Fruit fly (Drosophila melanogaster): ENCODE results near the gene CG14435.
A peak's percentile ranks its signal among the peaks of the same experiment; 100 is the strongest.

CG14435 gene

dm6 chrX:6824203-6824602, 19.5 kb downstream of the CG14435 start, which contains the start of gene nonC:
Gene nonC, plus strand, starts transcription at chrX:6824496.
- no peak for TF ChIP-seq tin (GFP tag; optimal IDR thresholded peaks at IDR 0.05)
- peak; percentile 4 for TF ChIP-seq CG17802 (tag; optimal IDR thresholded peaks at IDR 0.05)
- no peak for TF ChIP-seq Hr39 (optimal IDR thresholded peaks at IDR 0.05)
- TF ChIP-seq dmrt99B (tag; optimal IDR thresholded peaks at IDR 0.05), result no peak
- peak; percentile 65 for TF ChIP-seq ato (GFP tag; IDR thresholded peaks at IDR 0.05; ENCODE audit: partially characterized antibody)
- TF ChIP-seq Sry-δ (GFP tag; optimal IDR thresholded peaks at IDR 0.05), result peak; percentile 81
- peak; percentile 28 for TF ChIP-seq YL-1 (GFP tag; optimal IDR thresholded peaks at IDR 0.05)
- TF ChIP-seq MTF-1 (GFP tag; optimal IDR thresholded peaks at IDR 0.05; ENCODE audit: borderline replicate concordance), result no peak
- no peak for TF ChIP-seq schlank (tag; optimal IDR thresholded peaks at IDR 0.05)
- no peak for TF ChIP-seq ab (GFP tag; optimal IDR thresholded peaks at IDR 0.05)
- peak; percentile 72; the same call in 2 of the 4 replicates for TF ChIP-seq chinmo (GFP tag; IDR thresholded peaks at IDR 0.05; ENCODE audit: partially characterized antibody)
- no peak for TF ChIP-seq esg (GFP tag; conservative IDR thresholded peaks at IDR 0.05)
- peak; percentile 65; the same call in 2 of the 3 replicates for TF ChIP-seq CG7963 (GFP tag; IDR thresholded peaks at IDR 0.05; ENCODE audit: partially characterized antibody)
- peak; percentile 90 for TF ChIP-seq CG16813 (GFP tag; IDR thresholded peaks at IDR 0.05; ENCODE audit: partially characterized antibody)
- TF ChIP-seq CG14441 (GFP tag; IDR thresholded peaks at IDR 0.05), result no peak
- peak; percentile 37 to 86 for TF ChIP-seq crp (GFP tag; optimal IDR thresholded peaks at IDR 0.05)
- no peak for TF ChIP-seq CG10274 (GFP tag; optimal IDR thresholded peaks at IDR 0.05)
- peak; percentile 72; the same call in 1 of the 2 replicates for TF ChIP-seq CG2129 (GFP tag; IDR thresholded peaks at IDR 0.05; ENCODE audit: partially characterized antibody)
- peak; percentile 84 for TF ChIP-seq tna (GFP tag; IDR thresholded peaks at IDR 0.05; ENCODE audit: partially characterized antibody)
- TF ChIP-seq Dfd (GFP tag; optimal IDR thresholded peaks at IDR 0.05), result no peak
- no peak for TF ChIP-seq Usf (GFP tag; optimal IDR thresholded peaks at IDR 0.05)
- TF ChIP-seq pzg (GFP tag; optimal IDR thresholded peaks at IDR 0.05), result peak; percentile 70
- no peak for TF ChIP-seq CG31224 (GFP tag; IDR thresholded peaks at IDR 0.05)
- TF ChIP-seq CG15514 (GFP tag; optimal IDR thresholded peaks at IDR 0.05), result peak; percentile 55
- peak; percentile 88 for TF ChIP-seq CG2116 (GFP tag; optimal IDR thresholded peaks at IDR 0.05)
- peak; percentile 70 for TF ChIP-seq trem (tag; optimal IDR thresholded peaks at IDR 0.05)
- peak; percentile 90 for TF ChIP-seq BEAF-32 (GFP tag; optimal IDR thresholded peaks at IDR 0.05)
- no peak for TF ChIP-seq sug (tag; optimal IDR thresholded peaks at IDR 0.05)
- TF ChIP-seq hb (GFP tag; IDR thresholded peaks at IDR 0.05; ENCODE audit: partially characterized antibody), result peak; percentile 85
- peak; percentile 88 for TF ChIP-seq inv (GFP tag; IDR thresholded peaks at IDR 0.05; ENCODE audit: partially characterized antibody)
- TF ChIP-seq mld (GFP tag; IDR thresholded peaks at IDR 0.05; ENCODE audit: partially characterized antibody), result peak; percentile 70; the same call in 2 of the 3 replicates
- no peak for TF ChIP-seq Antp (GFP tag; optimal IDR thresholded peaks at IDR 0.05)
- no peak for TF ChIP-seq Rx (GFP tag; IDR thresholded peaks at IDR 0.05)
- TF ChIP-seq MBD-R2 (GFP tag; IDR thresholded peaks at IDR 0.05), result peak; percentile 51
- peak; percentile 95 for TF ChIP-seq Dll (GFP tag; IDR thresholded peaks at IDR 0.05; ENCODE audit: partially characterized antibody)
- peak; percentile 34 for TF ChIP-seq phol (tag; optimal IDR thresholded peaks at IDR 0.05)
- TF ChIP-seq zfh1 (GFP tag; IDR thresholded peaks at IDR 0.05), result no peak
- peak; percentile 62 for TF ChIP-seq MESR4 (GFP tag; optimal IDR thresholded peaks at IDR 0.05)
- peak; percentile 33; the same call in 1 of the 2 replicates for TF ChIP-seq ssp (GFP tag; IDR thresholded peaks at IDR 0.05)
- no peak for TF ChIP-seq wor (GFP tag; IDR thresholded peaks at IDR 0.05)
- TF ChIP-seq Nf-YA (GFP tag; IDR thresholded peaks at IDR 0.05), result no peak
- peak; percentile 86 for TF ChIP-seq CG42726 (GFP tag; IDR thresholded peaks at IDR 0.05; ENCODE audit: partially characterized antibody)
- no peak for TF ChIP-seq tgo (GFP tag; IDR thresholded peaks at IDR 0.05)
- peak; percentile 30 for TF ChIP-seq dm (GFP tag; optimal IDR thresholded peaks at IDR 0.05)
- peak; percentile 81 for TF ChIP-seq unc-4 (GFP tag; IDR thresholded peaks at IDR 0.05; ENCODE audit: partially characterized antibody)
- peak; percentile 57 for TF ChIP-seq CG14710 (tag; optimal IDR thresholded peaks at IDR 0.05)
- no peak for TF ChIP-seq CG12769 (tag; optimal IDR thresholded peaks at IDR 0.05)
- peak; percentile 85 for TF ChIP-seq Sin3A (optimal IDR thresholded peaks at IDR 0.05)
- TF ChIP-seq Bgb (GFP tag; IDR thresholded peaks at IDR 0.05; ENCODE audit: partially characterized antibody), result peak; percentile 89

Data from whole organism, embryonic.